Worm (Caenorhabditis elegans) whole organism, L3 larva: ENCODE results near the gene F53F8.3.

Experiments used
- R02D3.7 ChIP-seq: fragments of 150-350 bp; optimal IDR thresholded peaks from 2 replicates; lab custom pipeline; 2014; ENCODE audit warnings: missing biosample characterization, missing genetic modification characterization
- ceh-16 ChIP-seq: sonication (generic microtip); optimal IDR thresholded peaks from 2 replicates; lab custom pipeline; 2017; ENCODE audit warnings: missing biosample characterization, missing genetic modification characterization
- ceh-9 ChIP-seq: sonication (generic microtip); optimal IDR thresholded peaks from 2 replicates; lab custom pipeline; 2018; ENCODE audit warnings: missing biosample characterization, missing genetic modification characterization
- egl-5 ChIP-seq: fragments of 150-350 bp; optimal IDR thresholded peaks from 2 replicates; lab custom pipeline; 2017; ENCODE audit warnings: missing biosample characterization, missing genetic modification reagents, missing genetic modification characterization, inconsistent platforms
- lin-15B ChIP-seq: fragments of 150-350 bp; optimal IDR thresholded peaks from 2 replicates; lab custom pipeline; 2014; ENCODE audit warnings: missing biosample characterization, missing genetic modification characterization
- mdl-1 ChIP-seq: fragments of 150-350 bp; optimal IDR thresholded peaks from 2 replicates; lab custom pipeline; 2014; ENCODE audit warnings: missing biosample characterization, missing genetic modification characterization
- nhr-28 ChIP-seq: fragments of 150-350 bp; optimal IDR thresholded peaks from 2 replicates; lab custom pipeline; 2014; ENCODE audit warnings: missing biosample characterization, missing genetic modification characterization
- nhr-76 ChIP-seq: fragments of 150-350 bp; sonication (generic microtip); optimal IDR thresholded peaks from 5 replicates; lab custom pipeline; 2014; ENCODE audit warnings: missing biosample characterization, missing genetic modification characterization
- snpc-4 ChIP-seq: fragments of 150-350 bp; optimal IDR thresholded peaks from 2 replicates; lab custom pipeline; 2014; ENCODE audit warnings: missing biosample characterization, missing genetic modification characterization
- ztf-11 ChIP-seq: fragments of 150-350 bp; optimal IDR thresholded peaks from 2 replicates; lab custom pipeline; 2014; ENCODE audit warnings: missing biosample characterization, missing genetic modification characterization

DNA sequence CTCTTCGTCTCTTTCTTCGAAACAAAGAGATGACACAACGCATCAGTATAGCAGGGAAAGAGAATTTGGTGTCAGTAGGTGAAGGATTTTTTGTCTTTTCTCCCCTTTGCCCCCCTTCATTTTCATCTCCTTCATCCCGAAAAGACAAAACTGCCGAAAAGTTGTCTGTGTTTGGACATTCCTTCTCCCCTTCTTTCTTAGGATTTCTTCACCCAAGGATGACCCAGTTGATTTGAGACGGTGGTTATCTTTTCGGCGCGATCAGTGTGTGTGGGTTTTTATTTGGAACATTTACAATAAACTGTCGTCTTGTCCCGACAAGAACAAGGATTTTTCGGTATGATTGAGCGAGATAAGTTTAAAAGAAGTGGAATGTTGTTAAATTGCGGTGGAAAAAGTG lies 26.9 kb downstream of the F53F8.3 start:
- TF ChIP-seq egl-5 (no peak), snpc-4 (tag; lab: Kevin White, UChicago) (no peak), R02D3.7 (tag; lab: Kevin White, UChicago) (no peak), nhr-76 (no peak), lin-15B (tag; lab: Kevin White, UChicago) (no peak), mdl-1 (tag; lab: Kevin White, UChicago) (no peak), nhr-28 (tag; lab: Kevin White, UChicago) (no peak), ceh-9 (tag; lab: Kevin White, UChicago) (no peak), ceh-16 (tag; lab: Kevin White, UChicago) (no peak), ztf-11 (tag; lab: Kevin White, UChicago) (no peak)
